Worm (Caenorhabditis elegans): ENCODE data around the gene ruvb-2.

ce11 chrIV:6867791-6868190, 51.4 kb downstream of the ruvb-2 start, which contains the start of gene srx-20:
- TF ChIP-seq tab-1 (GFP tag; IDR thresholded peaks at IDR 0.05) (no peak), cog-1 (tag; optimal IDR thresholded peaks at IDR 0.05) (no peak), T22C8.4 (GFP tag; IDR thresholded peaks at IDR 0.05) (no peak), ref-1 (GFP tag; conservative IDR thresholded peaks at IDR 0.05) (no peak), flt-1 (GFP tag; IDR thresholded peaks at IDR 0.05) (no peak), klf-2 (GFP tag; conservative IDR thresholded peaks at IDR 0.05) (no peak), med-1 (GFP tag; optimal IDR thresholded peaks at IDR 0.05; ENCODE audit: insufficient read depth) (no peak), ztf-23 (GFP tag; IDR thresholded peaks at IDR 0.05) (no peak)

Measured in whole organism, midembryonic.